Worm (Caenorhabditis elegans) whole organism, early embryonic: ENCODE data around the gene tbx-2.

Experiments used
- B0310.2 ChIP-seq: sonication (generic microtip); optimal IDR thresholded peaks from 2 replicates; lab custom pipeline; 2016; ENCODE audit warnings: mild to moderate bottlenecking, missing genetic modification characterization, missing compliant biosample characterization
- aly-1 ChIP-seq: sonication (generic microtip); optimal IDR thresholded peaks from 2 replicates; lab custom pipeline; 2016; ENCODE audit warnings: missing genetic modification characterization, missing compliant biosample characterization
- ama-1 ChIP-seq: fragments of 150-350 bp; optimal IDR thresholded peaks from 2 replicates; lab custom pipeline; 2014
- ceh-13 ChIP-seq: fragments of 200-800 bp; sonication (Bioruptor generic); optimal IDR thresholded peaks from 2 replicates; lab custom pipeline; 2018; ENCODE audit warnings: mild to moderate bottlenecking, missing genetic modification characterization, missing compliant biosample characterization
- ets-7 ChIP-seq: sonication (generic microtip); optimal IDR thresholded peaks from 2 replicates; lab custom pipeline; 2016; ENCODE audit warnings: missing genotype, missing genetic modification characterization, missing compliant biosample characterization
- flt-1 ChIP-seq: fragments of 200-800 bp; sonication (Bioruptor generic); IDR thresholded peaks from 2 replicates; pipeline ENCODE4 v1.3.6; 2022; ENCODE audit warnings: missing genetic modification characterization, missing compliant biosample characterization
- hmg-4 ChIP-seq: fragments of 200-800 bp; sonication (Bioruptor generic); optimal IDR thresholded peaks from 2 replicates; lab custom pipeline; 2018; ENCODE audit warnings: mild to moderate bottlenecking, missing genetic modification characterization, missing compliant biosample characterization
- hnd-1 ChIP-seq: sonication (generic microtip); optimal IDR thresholded peaks from 2 replicates; lab custom pipeline; 2016; ENCODE audit warnings: missing genetic modification characterization, missing compliant biosample characterization
- pes-1 ChIP-seq: fragments of 200-800 bp; sonication (Bioruptor generic); IDR thresholded peaks from 2 replicates; pipeline ENCODE4 v1.3.6; 2022; ENCODE audit warnings: missing genetic modification reagents, missing genetic modification characterization, missing compliant biosample characterization
- scrt-1 ChIP-seq: fragments of 200-800 bp; sonication (Bioruptor generic); IDR thresholded peaks from 2 replicates; pipeline ENCODE4 v1.3.6; 2022; ENCODE audit warnings: missing genetic modification characterization, missing compliant biosample characterization
- tbx-11 ChIP-seq: fragments of 200-800 bp; sonication (Bioruptor generic); IDR thresholded peaks from 2 replicates; pipeline ENCODE4 v1.3.6; 2022; ENCODE audit warnings: missing genetic modification characterization, missing compliant biosample characterization
- tra-4 ChIP-seq: sonication (generic microtip); optimal IDR thresholded peaks from 2 replicates; lab custom pipeline; 2017; ENCODE audit warnings: missing genetic modification characterization, missing compliant biosample characterization

DNA sequence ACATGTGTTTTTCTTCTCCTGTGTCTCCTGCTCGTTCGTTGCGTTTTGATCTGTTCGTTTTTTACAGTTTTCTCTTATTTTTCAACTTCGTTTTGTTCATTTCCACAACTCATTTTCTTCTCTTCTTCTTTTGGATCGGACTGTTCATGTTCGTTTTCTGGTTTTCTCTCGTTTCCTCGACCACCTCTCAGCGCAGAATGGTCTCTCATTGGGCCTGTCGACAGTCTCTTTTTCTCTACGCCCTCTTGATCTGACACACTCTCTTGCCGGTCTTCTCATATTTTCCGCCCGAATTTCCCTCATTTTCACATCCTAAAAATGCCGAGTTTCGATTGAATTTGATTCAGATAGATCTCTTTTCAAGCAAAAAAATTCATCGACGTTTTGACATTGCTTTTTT, 45.5 kb upstream of the tbx-2 start:
- TF ChIP-seq ama-1 = no peak
- no peak for TF ChIP-seq B0310.2 (tag; lab: Kevin White, UChicago)
- no peak for TF ChIP-seq hnd-1 (tag; lab: Kevin White, UChicago)
- no peak for TF ChIP-seq flt-1
- TF ChIP-seq ets-7 = no peak
- TF ChIP-seq ceh-13 (GFP tag; lab: Kevin White, UChicago) = no peak
- no peak for TF ChIP-seq scrt-1
- no peak for TF ChIP-seq tra-4 (tag; lab: Kevin White, UChicago)
- no peak for TF ChIP-seq hmg-4 (GFP tag; lab: Kevin White, UChicago)
- no peak for TF ChIP-seq pes-1 (GFP tag; lab: Robert Waterston, UW)
- no peak for TF ChIP-seq tbx-11 (GFP tag; lab: Robert Waterston, UW)
- TF ChIP-seq aly-1 (tag; lab: Kevin White, UChicago) = no peak
